Fruit fly (Drosophila melanogaster) whole organism, adult: ENCODE results near the gene sau.

Experiments
- CG11617 ChIP-seq: fragments of 200-800 bp; sonication (Bioruptor generic); optimal IDR thresholded peaks from 2 replicates; lab custom pipeline; 2017; ENCODE audit warnings: mild to moderate bottlenecking, missing biosample characterization, missing genetic modification reagents, missing genetic modification characterization
- CG12768 ChIP-seq: fragments of 200-800 bp; sonication (Bioruptor generic); optimal IDR thresholded peaks from 2 replicates; lab custom pipeline; 2017; ENCODE audit warnings: missing biosample characterization, missing genetic modification characterization, mild to moderate bottlenecking, moderate library complexity, missing genetic modification reagents
- CG5204 ChIP-seq: fragments of 200-800 bp; sonication (Bioruptor generic); optimal IDR thresholded peaks from 2 replicates; lab custom pipeline; 2016; ENCODE audit warnings: missing biosample characterization, missing genetic modification characterization
- CG7101 ChIP-seq: fragments of 200-800 bp; sonication (Bioruptor generic); optimal IDR thresholded peaks from 2 replicates; lab custom pipeline; 2018; ENCODE audit warnings: missing biosample characterization, mild to moderate bottlenecking, missing genetic modification characterization, moderate library complexity
- bab1 ChIP-seq: fragments of 200-800 bp; sonication (Bioruptor generic); optimal IDR thresholded peaks from 3 replicates; lab custom pipeline; 2019; ENCODE audit warnings: missing biosample characterization, mild to moderate bottlenecking, missing genetic modification characterization, moderate library complexity
- cic ChIP-seq: fragments of 200-800 bp; sonication (Bioruptor generic); optimal IDR thresholded peaks from 2 replicates; lab custom pipeline; 2017; ENCODE audit warnings: missing biosample characterization, mild to moderate bottlenecking, missing genetic modification characterization, moderate library complexity
- tj ChIP-seq: fragments of 200-800 bp; sonication (Bioruptor generic); optimal IDR thresholded peaks from 3 replicates; lab custom pipeline; 2017; ENCODE audit warnings: missing biosample characterization, mild to moderate bottlenecking, missing genetic modification characterization, moderate library complexity

DNA sequence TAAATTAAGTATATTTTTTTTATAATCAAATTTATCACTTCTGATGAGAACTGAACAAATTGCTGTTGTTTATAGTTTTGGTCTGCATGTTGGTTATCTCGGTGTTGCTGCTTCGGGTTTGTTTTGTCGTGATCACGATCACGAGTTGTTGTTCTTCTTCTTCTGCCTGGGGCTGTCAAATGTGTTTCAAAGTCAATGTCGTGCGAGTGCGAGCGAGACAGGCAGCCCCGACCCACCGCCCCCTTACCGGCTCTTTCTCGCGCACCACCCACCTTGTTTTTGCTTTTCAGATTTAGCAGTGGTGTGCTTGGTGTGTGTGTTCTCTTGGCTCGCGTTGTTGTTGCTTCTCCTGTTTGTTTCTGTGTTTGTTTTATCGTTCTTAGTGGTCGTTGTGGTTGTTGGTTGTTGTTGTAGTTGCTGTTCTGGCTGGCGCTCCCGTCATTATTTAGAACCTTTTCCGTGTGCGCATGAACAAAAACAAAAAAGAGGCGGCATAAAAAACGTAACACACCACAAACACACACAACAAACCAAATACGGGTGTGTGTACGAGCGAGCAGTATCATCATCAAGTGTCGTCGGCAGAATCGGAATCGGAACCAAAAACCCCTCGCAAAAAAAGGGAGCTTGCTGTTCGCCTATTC is 28.5 kb upstream of the sau start, which contains the start of gene COX7AL2:
- TF ChIP-seq CG5204 (no peak), tj (GFP tag; lab: Kevin White, UChicago) (no peak), bab1 (GFP tag; lab: Kevin White, UChicago) (no peak), CG12768 (GFP tag; lab: Kevin White, UChicago) (peak; percentile 38), CG7101 (tag; lab: Kevin White, UChicago) (no peak), cic (GFP tag; lab: Kevin White, UChicago) (peak; percentile 21), CG11617 (GFP tag; lab: Kevin White, UChicago) (no peak)
